Worm (Caenorhabditis elegans) whole organism, mixed stage, embryonic: ENCODE results near the gene dnj-15.
"Not testable (repeated sequence)": the region's sequence is repeated elsewhere in the genome, so short reads cannot be mapped to it uniquely, and the experiment has no call there.

Experiments
- M03D4.4 ChIP-seq: sonication (generic microtip); optimal IDR thresholded peaks from 2 replicates; lab custom pipeline; 2017; ENCODE audit warnings: mild to moderate bottlenecking, missing genetic modification characterization, missing compliant biosample characterization
- bed-3 ChIP-seq: fragments of 200-800 bp; sonication (Bioruptor generic); optimal IDR thresholded peaks from 3 replicates; lab custom pipeline; 2018; ENCODE audit warnings: mild to moderate bottlenecking, missing genetic modification characterization, moderate library complexity, missing compliant biosample characterization
- blmp-1 ChIP-seq: fragments of 150-350 bp; optimal IDR thresholded peaks from 2 replicates; lab custom pipeline; 2014; ENCODE audit warnings: missing biosample characterization, missing genetic modification characterization
- ceh-39 ChIP-seq: fragments of 150-350 bp; optimal IDR thresholded peaks from 2 replicates; lab custom pipeline; 2014; ENCODE audit warnings: missing biosample characterization, missing genetic modification characterization
- ceh-83 ChIP-seq: fragments of 200-800 bp; sonication (Bioruptor generic); optimal IDR thresholded peaks from 2 replicates; lab custom pipeline; 2018; ENCODE audit warnings: mild to moderate bottlenecking, missing genetic modification characterization, missing compliant biosample characterization
- ces-1 ChIP-seq: fragments of 150-350 bp; optimal IDR thresholded peaks from 2 replicates; lab custom pipeline; 2014; ENCODE audit warnings: missing biosample characterization, missing genetic modification reagents, missing genetic modification characterization
- cnd-1 ChIP-seq: fragments of 200-800 bp; sonication (Bioruptor generic); optimal IDR thresholded peaks from 2 replicates; lab custom pipeline; 2018; ENCODE audit warnings: mild to moderate bottlenecking, missing genetic modification characterization, missing compliant biosample characterization
- drap-1 ChIP-seq: fragments of 200-800 bp; sonication (Bioruptor generic); optimal IDR thresholded peaks from 3 replicates; lab custom pipeline; 2018; ENCODE audit warnings: mild to moderate bottlenecking, missing genetic modification characterization, missing compliant biosample characterization
- elt-1 ChIP-seq: sonication (generic microtip); optimal IDR thresholded peaks from 2 replicates; lab custom pipeline; 2017; ENCODE audit warnings: missing genetic modification characterization, mild to moderate bottlenecking, missing compliant biosample characterization, antibody characterized with exemption, moderate library complexity, borderline replicate concordance; ENCODE audit not compliant: insufficient read depth
- flh-1 ChIP-seq: fragments of 200-800 bp; sonication (Bioruptor generic); optimal IDR thresholded peaks from 2 replicates; lab custom pipeline; 2018; ENCODE audit warnings: mild to moderate bottlenecking, missing genetic modification characterization, moderate library complexity, missing compliant biosample characterization
- hlh-1 ChIP-seq: fragments of 150-350 bp; optimal IDR thresholded peaks from 2 replicates; lab custom pipeline; 2014; ENCODE audit warnings: missing biosample characterization, missing genetic modification reagents, missing genetic modification characterization
- lin-13 ChIP-seq: fragments of 150-350 bp; optimal IDR thresholded peaks from 2 replicates; lab custom pipeline; 2014; ENCODE audit warnings: missing biosample characterization, missing genetic modification characterization
- lin-32 ChIP-seq: fragments of 200-800 bp; sonication (Bioruptor generic); optimal IDR thresholded peaks from 2 replicates; lab custom pipeline; 2018; ENCODE audit warnings: mild to moderate bottlenecking, missing genetic modification characterization, missing compliant biosample characterization
- lsy-2 ChIP-seq: fragments of 150-350 bp; optimal IDR thresholded peaks from 2 replicates; lab custom pipeline; 2014; ENCODE audit warnings: missing biosample characterization, missing genetic modification characterization
- mab-5 ChIP-seq: fragments of 150-350 bp; optimal IDR thresholded peaks from 2 replicates; lab custom pipeline; 2014; ENCODE audit warnings: missing biosample characterization, missing genetic modification characterization
- mep-1 ChIP-seq: fragments of 150-350 bp; optimal IDR thresholded peaks from 2 replicates; lab custom pipeline; 2017; ENCODE audit warnings: missing biosample characterization, missing genetic modification reagents, missing genetic modification characterization, inconsistent platforms
- mls-2 ChIP-seq: sonication (generic microtip); optimal IDR thresholded peaks from 2 replicates; lab custom pipeline; 2016; ENCODE audit warnings: mild to moderate bottlenecking, missing genetic modification characterization, moderate library complexity, missing compliant biosample characterization
- nhr-12 ChIP-seq: fragments of 150-350 bp; optimal IDR thresholded peaks from 2 replicates; lab custom pipeline; 2014; ENCODE audit warnings: missing biosample characterization, missing genetic modification characterization
- nhr-2 ChIP-seq: fragments of 150-350 bp; optimal IDR thresholded peaks from 2 replicates; lab custom pipeline; 2014; ENCODE audit warnings: missing biosample characterization, missing genetic modification characterization
- nhr-237 ChIP-seq: fragments of 150-350 bp; optimal IDR thresholded peaks from 2 replicates; lab custom pipeline; 2014; ENCODE audit warnings: missing biosample characterization, missing genetic modification characterization
- nhr-28 ChIP-seq: fragments of 150-350 bp; optimal IDR thresholded peaks from 2 replicates; lab custom pipeline; 2014; ENCODE audit warnings: missing biosample characterization, missing genetic modification characterization
- nhr-76 ChIP-seq: sonication (generic microtip); optimal IDR thresholded peaks from 2 replicates; lab custom pipeline; 2017; ENCODE audit warnings: missing biosample characterization, missing genetic modification characterization
- pha-4 ChIP-seq: fragments of 150-350 bp; optimal IDR thresholded peaks from 2 replicates; lab custom pipeline; 2018; ENCODE audit warnings: missing biosample characterization, missing genetic modification reagents, missing genetic modification characterization
- sem-2 ChIP-seq: fragments of 200-800 bp; sonication (Bioruptor generic); optimal IDR thresholded peaks from 2 replicates; lab custom pipeline; 2018; ENCODE audit warnings: mild to moderate bottlenecking, missing genetic modification characterization, missing compliant biosample characterization
- snpc-4 ChIP-seq: fragments of 150-350 bp; optimal IDR thresholded peaks from 2 replicates; lab custom pipeline; 2014; ENCODE audit warnings: missing biosample characterization, missing genetic modification characterization
- tbx-8 ChIP-seq: fragments of 200-800 bp; sonication (Bioruptor generic); optimal IDR thresholded peaks from 2 replicates; lab custom pipeline; 2018; ENCODE audit warnings: mild to moderate bottlenecking, missing genetic modification characterization, moderate library complexity, missing compliant biosample characterization
- unc-120 ChIP-seq: sonication (generic microtip); optimal IDR thresholded peaks from 2 replicates; lab custom pipeline; 2017; ENCODE audit warnings: missing genetic modification characterization, missing compliant biosample characterization; ENCODE audit not compliant: poor library complexity, severe bottlenecking
- unc-39 ChIP-seq: fragments of 150-350 bp; optimal IDR thresholded peaks from 2 replicates; lab custom pipeline; 2014; ENCODE audit warnings: missing biosample characterization, missing genetic modification characterization
- unc-62 ChIP-seq: fragments of 150-350 bp; optimal IDR thresholded peaks from 2 replicates; lab custom pipeline; 2014; ENCODE audit warnings: missing biosample characterization, missing genetic modification reagents, missing genetic modification characterization
- ztf-11 ChIP-seq: fragments of 150-350 bp; optimal IDR thresholded peaks from 2 replicates; lab custom pipeline; 2014; ENCODE audit warnings: missing biosample characterization, missing genetic modification characterization

Gene dnj-15

ce11 chrIV:4142986-4143385 lies 33.2 kb upstream of the dnj-15 start, which contains the start of gene F49F1.12:
Gene F49F1.12, minus strand, starts transcription at chrIV:4143086.
- TF ChIP-seq nhr-12 (tag; lab: Kevin White, UChicago); bed-3 (GFP tag; lab: Kevin White, UChicago); mls-2 (tag; lab: Kevin White, UChicago): not testable (repeated sequence)

DNA sequence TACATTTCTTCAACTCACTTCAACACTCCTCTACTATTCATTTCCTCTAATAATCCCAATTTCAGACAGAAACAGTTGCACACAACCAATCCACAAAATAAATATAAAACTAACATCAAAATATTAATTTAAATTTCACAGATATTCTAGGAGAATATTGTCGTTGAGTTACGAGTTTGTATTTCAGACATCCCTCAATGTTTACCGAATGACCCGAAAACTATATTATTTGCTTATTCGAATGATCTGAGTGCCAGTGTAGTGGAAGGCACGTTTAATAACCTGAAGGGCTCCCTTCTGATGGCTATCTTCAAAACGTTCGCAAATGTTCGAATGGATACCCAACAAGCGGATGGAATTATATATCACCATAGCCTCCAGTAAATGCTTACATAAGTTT lies 31.4 kb upstream of the dnj-15 start, which contains the start of gene R07C12.3:
Gene R07C12.3 (plus strand): TSS at position 301 of the 400 bp plus-strand sequence.
- TF ChIP-seq nhr-28 (tag; lab: Kevin White, UChicago) (no peak), ces-1 (GFP tag; lab: Kevin White, UChicago) (no peak), drap-1 (GFP tag; lab: Kevin White, UChicago) (no peak), snpc-4 (tag; lab: Kevin White, UChicago) (no peak), blmp-1 (no peak), lin-13 (tag; lab: Kevin White, UChicago) (no peak), ztf-11 (tag; lab: Kevin White, UChicago) (no peak), elt-1 (tag; lab: Kevin White, UChicago) (no peak), nhr-76 (tag; lab: Kevin White, UChicago) (no peak), lin-32 (no peak)
- TF ChIP-seq, all 35 proteins: peak for 0

- TF ChIP-seq M03D4.4 (tag; lab: Kevin White, UChicago): no peak
- no peak for TF ChIP-seq unc-39 (tag; lab: Kevin White, UChicago)
- TF ChIP-seq nhr-12 (tag; lab: Kevin White, UChicago): no peak
- no peak for TF ChIP-seq nhr-2
- no peak for TF ChIP-seq mab-5 (tag; lab: Kevin White, UChicago)
- TF ChIP-seq lsy-2 (tag; lab: Kevin White, UChicago): no peak
- no peak for TF ChIP-seq elt-1 (tag; lab: Kevin White, UChicago)
- no peak for TF ChIP-seq sem-2 (GFP tag; lab: Kevin White, UChicago)
- no peak for TF ChIP-seq unc-120 (tag; lab: Kevin White, UChicago)
- TF ChIP-seq unc-62 (GFP tag; lab: Kevin White, UChicago): no peak
- TF ChIP-seq mls-2 (tag; lab: Kevin White, UChicago): no peak
- TF ChIP-seq nhr-28 (tag; lab: Kevin White, UChicago): no peak
- TF ChIP-seq tbx-8 (GFP tag; lab: Kevin White, UChicago): no peak
- no peak for TF ChIP-seq blmp-1
- TF ChIP-seq snpc-4 (tag; lab: Kevin White, UChicago): no peak
- TF ChIP-seq, all 35 proteins: peak for 0
These were observed 28.3 kb upstream of the dnj-15 start for ce11 chrIV:4147891-4148290.

ce11 chrIV:4150138-4150537 lies 26.1 kb upstream of the dnj-15 start:
- no peak for TF ChIP-seq ces-1 (GFP tag; lab: Kevin White, UChicago)
- TF ChIP-seq unc-39 (tag; lab: Kevin White, UChicago): no peak
- no peak for TF ChIP-seq mep-1 (tag; lab: Kevin White, UChicago)
- TF ChIP-seq mab-5 (tag; lab: Kevin White, UChicago): no peak
- TF ChIP-seq ceh-83 (GFP tag; lab: Kevin White, UChicago): no peak
- TF ChIP-seq ceh-39 (tag; lab: Kevin White, UChicago): no peak
- no peak for TF ChIP-seq nhr-12 (tag; lab: Kevin White, UChicago)
- no peak for TF ChIP-seq nhr-237 (tag; lab: Kevin White, UChicago)
- no peak for TF ChIP-seq bed-3 (GFP tag; lab: Kevin White, UChicago)
- no peak for TF ChIP-seq cnd-1 (tag; lab: Kevin White, UChicago)
- TF ChIP-seq mls-2 (tag; lab: Kevin White, UChicago): no peak
- no peak for TF ChIP-seq flh-1 (GFP tag; lab: Kevin White, UChicago)

DNA sequence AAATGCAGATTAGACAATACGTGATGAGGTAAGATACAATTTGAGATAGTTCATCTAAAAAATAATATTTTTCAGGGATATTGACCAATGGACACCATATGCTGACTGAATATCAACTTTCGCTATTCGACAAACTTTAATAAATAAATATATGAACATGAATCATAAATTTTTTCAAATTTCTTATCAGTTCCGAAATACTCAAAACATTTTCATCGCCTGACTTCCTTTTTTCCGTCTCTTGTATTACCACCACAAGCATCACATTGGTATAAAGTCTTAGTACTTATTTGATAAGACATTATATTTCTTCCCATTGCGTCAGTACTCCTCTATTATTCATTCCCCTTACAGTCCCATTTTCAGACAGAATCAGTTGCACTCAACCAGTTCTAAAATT lies 24.0 kb upstream of the dnj-15 start, which contains the start of the genes K08D10.10 and R07C12.1:
Gene K08D10.10 (plus strand): TSS at position 93 of the 400 bp plus-strand sequence.
Gene R07C12.1 (plus strand): TSS at position 314 of the 400 bp plus-strand sequence.
- no peak for TF ChIP-seq lsy-2 (tag; lab: Kevin White, UChicago)
- TF ChIP-seq tbx-8 (GFP tag; lab: Kevin White, UChicago): no peak
- TF ChIP-seq ztf-11 (tag; lab: Kevin White, UChicago): no peak
- TF ChIP-seq flh-1 (GFP tag; lab: Kevin White, UChicago): no peak
- TF ChIP-seq unc-39 (tag; lab: Kevin White, UChicago): no peak
- no peak for TF ChIP-seq M03D4.4 (tag; lab: Kevin White, UChicago)
- no peak for TF ChIP-seq nhr-12 (tag; lab: Kevin White, UChicago)
- TF ChIP-seq hlh-1 (tag; lab: Kevin White, UChicago): no peak
- TF ChIP-seq blmp-1: no peak
- no peak for TF ChIP-seq mep-1 (tag; lab: Kevin White, UChicago)
- TF ChIP-seq pha-4: no peak
- TF ChIP-seq, all 35 proteins: peak for 0
